Fruit fly (Drosophila melanogaster): ENCODE measurements around the gene CG8892.
A peak's percentile ranks its signal among the peaks of the same experiment; 100 is the strongest.

Gene CG8892

DNA sequence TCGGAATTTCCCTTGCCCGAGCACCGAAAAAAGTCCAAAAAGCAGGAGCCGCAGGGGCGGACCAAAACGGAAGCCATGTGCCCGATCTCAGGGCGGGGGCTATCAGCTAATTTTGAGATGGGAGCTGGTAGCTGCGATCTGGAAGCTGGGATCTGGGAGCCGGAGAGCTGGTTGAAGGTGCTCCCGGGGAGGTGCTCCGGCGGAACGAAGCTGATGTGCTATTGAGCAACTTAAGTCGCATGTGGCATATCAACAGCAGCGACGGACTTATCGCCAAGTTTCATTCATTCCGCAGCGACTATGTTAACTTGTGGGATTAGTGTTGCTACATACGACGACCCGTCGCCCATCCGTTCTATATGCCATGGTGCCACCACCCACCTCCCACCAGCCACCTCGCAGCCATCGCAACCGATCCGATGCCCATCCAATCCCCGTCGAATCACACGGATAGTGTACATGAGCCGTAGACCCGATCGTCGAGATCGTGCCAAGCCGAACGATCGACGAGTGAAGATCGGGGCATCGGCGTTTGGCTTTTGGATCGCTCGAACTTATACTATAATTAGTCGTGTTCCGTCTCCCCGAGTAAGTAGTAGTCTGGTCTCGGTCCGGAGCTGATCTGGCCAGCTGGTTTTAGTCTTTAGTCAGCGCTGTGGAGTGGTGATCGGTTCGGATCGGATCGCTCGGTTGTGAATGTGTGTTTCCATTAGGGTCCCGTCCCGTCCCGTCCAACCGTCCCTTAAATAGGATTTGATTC is 47.8 kb upstream of the CG8892 start, which contains the start of gene Col4a1:
Gene Col4a1, plus strand, starts transcription at position 561 of the 760 bp plus-strand sequence.
- TF ChIP-seq CG32264 (GFP tag; optimal IDR thresholded peaks at IDR 0.05): no peak
- no peak for TF ChIP-seq N (GFP tag; optimal IDR thresholded peaks at IDR 0.05)
- TF ChIP-seq CrebA (GFP tag; optimal IDR thresholded peaks at IDR 0.05; ENCODE audit: borderline replicate concordance): no peak
- no peak for TF ChIP-seq Rel (GFP tag; optimal IDR thresholded peaks at IDR 0.05)
- peak; percentile 2 for TF ChIP-seq Rel (tag; optimal IDR thresholded peaks at IDR 0.05)
- no peak for TF ChIP-seq brk (GFP tag; optimal IDR thresholded peaks at IDR 0.05)
- no peak for TF ChIP-seq Hnf4 (GFP tag; optimal IDR thresholded peaks at IDR 0.05)
- TF ChIP-seq Vsx2 (GFP tag; optimal IDR thresholded peaks at IDR 0.05; ENCODE audit: partially characterized antibody): no peak
- no peak for TF ChIP-seq CG9705 (GFP tag; optimal IDR thresholded peaks at IDR 0.05)

DNA sequence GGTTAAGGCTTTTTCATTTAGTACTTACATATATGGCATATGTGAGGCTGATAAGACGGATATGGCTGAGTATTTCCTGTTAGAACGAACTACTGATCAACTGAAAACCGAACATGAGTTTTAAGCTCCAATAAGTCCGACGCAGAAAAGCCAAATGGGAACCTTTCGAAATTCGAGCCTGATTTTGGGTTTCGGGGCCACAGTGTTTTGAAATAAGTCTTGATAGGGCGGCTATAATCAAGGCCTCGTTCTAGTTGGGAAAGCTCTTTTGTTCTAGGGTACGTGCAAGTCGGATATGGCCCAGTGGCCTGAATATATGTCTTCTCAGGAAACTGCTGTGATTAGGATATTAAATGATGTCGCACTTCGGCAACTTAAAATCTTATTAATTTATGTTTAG is 46.7 kb upstream of the CG8892 start, which contains the start of gene vkg:
Gene vkg, minus strand, starts transcription at position 101 of the 400 bp plus-strand sequence.
- TF ChIP-seq br (GFP tag; optimal IDR thresholded peaks at IDR 0.05) (no peak), Sp1 (GFP tag; optimal IDR thresholded peaks at IDR 0.05) (no peak), HLH106 (tag; optimal IDR thresholded peaks at IDR 0.05) (no peak), Hr83 (GFP tag; optimal IDR thresholded peaks at IDR 0.05; ENCODE audit: poor library complexity, severe bottlenecking) (no peak), Abd-B (GFP tag; optimal IDR thresholded peaks at IDR 0.05) (no peak), Vsx2 (GFP tag; optimal IDR thresholded peaks at IDR 0.05; ENCODE audit: partially characterized antibody) (no peak), pan (optimal IDR thresholded peaks at IDR 0.05) (no peak), psq (GFP tag; optimal IDR thresholded peaks at IDR 0.05) (no peak)

DNA sequence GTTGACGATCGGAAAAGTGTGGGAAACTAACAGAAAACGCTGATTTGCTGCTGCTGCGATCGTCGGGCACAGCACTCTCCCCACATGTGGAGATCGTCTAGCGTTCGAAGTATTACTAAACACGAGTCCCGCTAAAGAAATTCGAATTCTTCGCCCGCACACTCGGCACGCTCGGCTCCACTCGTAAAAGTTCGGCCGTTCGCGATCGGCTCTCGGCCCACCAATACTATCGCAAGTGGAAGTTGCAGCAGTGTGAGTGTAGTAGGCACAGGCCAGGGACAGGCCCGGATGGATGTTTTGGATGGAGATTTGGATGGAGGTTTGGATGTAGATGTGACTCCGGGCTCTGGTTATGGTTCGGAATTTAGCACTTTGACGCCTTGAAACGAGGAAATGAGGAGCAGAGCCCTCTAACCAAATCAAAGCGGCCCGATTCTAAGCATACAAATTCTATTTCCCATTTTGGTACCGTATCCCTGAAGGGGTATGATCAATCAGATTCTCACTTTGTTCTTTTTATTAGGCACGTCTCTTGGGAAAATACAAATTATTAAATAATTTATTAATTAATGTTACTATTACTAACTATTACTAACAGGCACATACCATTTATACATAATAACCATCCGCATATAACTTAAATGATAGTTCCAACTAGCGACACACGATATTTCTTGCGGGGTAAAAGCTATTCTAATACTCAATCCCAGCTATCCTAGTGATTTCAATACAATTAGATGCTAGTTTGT is 46.1 kb upstream of the CG8892 start:
- TF ChIP-seq HLH106 (tag; optimal IDR thresholded peaks at IDR 0.05) (no peak), Rel (GFP tag; optimal IDR thresholded peaks at IDR 0.05) (no peak), Rel (tag; optimal IDR thresholded peaks at IDR 0.05) (peak; percentile 10)

DNA sequence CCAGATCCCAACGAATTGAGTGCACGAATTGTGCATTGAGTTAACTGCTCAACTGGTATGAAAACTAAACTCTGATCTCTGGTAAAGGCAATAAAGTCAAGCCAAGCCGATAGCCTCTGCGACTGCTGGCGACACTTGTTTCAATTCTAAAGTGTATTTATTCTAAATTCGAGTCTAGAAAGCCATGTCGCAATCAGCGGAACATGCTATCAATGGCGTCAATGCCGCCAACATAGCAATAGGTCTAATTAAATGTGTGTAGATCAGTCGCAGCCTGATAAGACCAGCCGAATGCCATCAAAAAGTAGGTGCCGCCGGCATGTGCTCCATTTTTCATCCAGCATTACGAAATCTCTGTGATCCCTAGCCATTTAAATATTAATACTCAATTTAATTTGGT is 44.2 kb upstream of the CG8892 start:
- TF ChIP-seq Dif (GFP tag; optimal IDR thresholded peaks at IDR 0.05; ENCODE audit: partially characterized antibody) (no peak), dmrt93B (GFP tag; optimal IDR thresholded peaks at IDR 0.05) (no peak), Abd-B (GFP tag; optimal IDR thresholded peaks at IDR 0.05) (no peak)

DNA sequence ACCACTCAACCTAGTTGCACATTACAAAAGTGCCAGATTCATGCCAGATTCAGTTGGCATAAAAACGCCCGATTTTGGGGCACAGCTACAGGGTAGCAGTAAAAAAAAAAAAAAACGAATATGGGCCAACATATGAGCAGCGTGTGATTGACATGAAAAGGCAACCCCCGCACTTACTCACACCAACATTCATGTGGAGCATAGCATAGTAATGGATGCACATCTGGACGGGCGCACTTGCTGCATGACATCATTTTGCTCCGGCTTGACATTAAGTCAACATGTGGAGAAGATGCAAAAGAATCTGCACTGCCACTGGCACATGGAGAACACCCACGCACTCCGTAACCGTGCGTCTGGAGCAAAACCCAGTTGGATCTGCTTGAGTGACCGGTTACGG is 41.2 kb upstream of the CG8892 start:
- TF ChIP-seq woc (GFP tag; optimal IDR thresholded peaks at IDR 0.05) (no peak), h (GFP tag; optimal IDR thresholded peaks at IDR 0.05) (no peak), jim (GFP tag; optimal IDR thresholded peaks at IDR 0.05) (no peak), lola (GFP tag; optimal IDR thresholded peaks at IDR 0.05) (no peak), Hr78 (GFP tag; optimal IDR thresholded peaks at IDR 0.05) (no peak), dmrt93B (GFP tag; optimal IDR thresholded peaks at IDR 0.05) (no peak), tai (GFP tag; optimal IDR thresholded peaks at IDR 0.05) (no peak), Vsx2 (GFP tag; optimal IDR thresholded peaks at IDR 0.05; ENCODE audit: partially characterized antibody) (no peak), CG9705 (GFP tag; optimal IDR thresholded peaks at IDR 0.05) (no peak), brk (GFP tag; optimal IDR thresholded peaks at IDR 0.05) (no peak), CrebA (GFP tag; optimal IDR thresholded peaks at IDR 0.05; ENCODE audit: borderline replicate concordance) (no peak), psq (GFP tag; optimal IDR thresholded peaks at IDR 0.05) (no peak), N (GFP tag; optimal IDR thresholded peaks at IDR 0.05) (no peak)

DNA sequence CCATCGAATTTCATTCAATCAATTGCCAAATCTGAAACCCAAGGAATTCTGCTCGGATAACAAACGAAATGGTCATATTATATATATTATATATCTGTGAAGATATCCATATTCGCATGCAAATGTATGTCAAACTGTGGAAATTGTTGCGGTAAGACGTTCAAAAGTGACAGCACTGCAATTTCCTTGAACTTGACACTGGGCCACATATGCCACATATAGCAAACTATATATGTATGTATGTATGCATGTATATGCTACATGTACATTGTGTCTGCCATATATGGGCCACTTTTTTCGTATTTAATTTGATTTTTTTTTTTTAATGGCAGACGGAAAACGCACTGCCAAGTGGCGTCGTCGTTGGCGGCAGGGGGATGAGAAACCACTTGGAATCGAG is 39.1 kb upstream of the CG8892 start:
- no peak for TF ChIP-seq Hr83 (GFP tag; optimal IDR thresholded peaks at IDR 0.05; ENCODE audit: poor library complexity, severe bottlenecking)
- TF ChIP-seq Hnf4 (GFP tag; optimal IDR thresholded peaks at IDR 0.05): no peak
- TF ChIP-seq tai (GFP tag; optimal IDR thresholded peaks at IDR 0.05): no peak
- TF ChIP-seq dmrt93B (GFP tag; optimal IDR thresholded peaks at IDR 0.05): no peak
- no peak for TF ChIP-seq N (GFP tag; optimal IDR thresholded peaks at IDR 0.05)
- no peak for TF ChIP-seq lola (GFP tag; optimal IDR thresholded peaks at IDR 0.05)
- TF ChIP-seq foxo (GFP tag; optimal IDR thresholded peaks at IDR 0.05): no peak
- no peak for TF ChIP-seq Dfd (GFP tag; optimal IDR thresholded peaks at IDR 0.05)
- no peak for TF ChIP-seq sage (GFP tag; optimal IDR thresholded peaks at IDR 0.05)
- TF ChIP-seq br (GFP tag; optimal IDR thresholded peaks at IDR 0.05): no peak
- TF ChIP-seq GATAd (GFP tag; optimal IDR thresholded peaks at IDR 0.05): no peak
- no peak for TF ChIP-seq dsf (GFP tag; optimal IDR thresholded peaks at IDR 0.05; ENCODE audit: borderline replicate concordance)
- TF ChIP-seq woc (GFP tag; optimal IDR thresholded peaks at IDR 0.05): no peak
- no peak for TF ChIP-seq h (GFP tag; optimal IDR thresholded peaks at IDR 0.05)
- TF ChIP-seq OdsH (GFP tag; optimal IDR thresholded peaks at IDR 0.05): no peak
- no peak for TF ChIP-seq Jra (GFP tag; optimal IDR thresholded peaks at IDR 0.05)
- TF ChIP-seq rgr (GFP tag; optimal IDR thresholded peaks at IDR 0.05): no peak
